Worm (Caenorhabditis elegans): ENCODE data around the gene F43C11.6.

- TF ChIP-seq snpc-4 (tag; optimal IDR thresholded peaks at IDR 0.05) (no peak), hmg-11 (tag; optimal IDR thresholded peaks at IDR 0.05) (no peak), unc-39 (tag; optimal IDR thresholded peaks at IDR 0.05) (no peak), daf-12 (tag; optimal IDR thresholded peaks at IDR 0.05) (no peak), egl-27 (tag; optimal IDR thresholded peaks at IDR 0.05) (no peak)
These were observed 37.4 kb downstream of the F43C11.6 start for ce11 chrII:2379673-2380072.
